In genomic region chr3L:10903449-10903848, dm6 we compare ENCODE assay signal across 1 fruit fly cellular context.
TF ChIP-seq lines count a peak whose summit lies in the region.

No protein-coding gene starts in this region.

TF ChIP-seq in whole organism, prepupa, 60 proteins besides CTCF, POLR2A, EP300 and RAD21 (continued from another document):
- TF ChIP-seq dsx (GFP tag; optimal IDR thresholded peaks at IDR 0.05; lab: Kevin White, UChicago; ENCODE audit: poor library complexity, severe bottlenecking) (no peak), CG8319 (GFP tag; optimal IDR thresholded peaks at IDR 0.05; lab: Kevin White, UChicago) (no peak), Gug (GFP tag; IDR thresholded peaks at IDR 0.05; lab: Robert Waterston, UW) (no peak), CG32006 (GFP tag; optimal IDR thresholded peaks at IDR 0.05; lab: Kevin White, UChicago) (peak; percentile 76), Sox14 (GFP tag; optimal IDR thresholded peaks at IDR 0.05; lab: Kevin White, UChicago) (no peak), CG10631 (GFP tag; optimal IDR thresholded peaks at IDR 0.05; lab: Kevin White, UChicago) (peak; percentile 38), CG1621 (tag; optimal IDR thresholded peaks at IDR 0.05; lab: Kevin White, UChicago) (no peak), CG8119 (GFP tag; IDR thresholded peaks at IDR 0.05; lab: Robert Waterston, UW) (peak; percentile 53; the same call in 2 of the 3 replicates), Eip78C (GFP tag; lab: Kevin White, UChicago) (peak; percentile 80), CG11294 (GFP tag; IDR thresholded peaks at IDR 0.05; lab: Robert Waterston, UW) (no peak), fkh (GFP tag; optimal IDR thresholded peaks at IDR 0.05; lab: Kevin White, UChicago) (no peak), CG7368 (GFP tag; optimal IDR thresholded peaks at IDR 0.05; lab: Kevin White, UChicago) (no peak), ss (GFP tag; optimal IDR thresholded peaks at IDR 0.05; lab: Kevin White, UChicago) (no peak), CG3032 (tag; optimal IDR thresholded peaks at IDR 0.05; lab: Kevin White, UChicago) (peak; percentile 37), CG10669 (GFP tag; optimal IDR thresholded peaks at IDR 0.05; lab: Kevin White, UChicago) (peak; percentile 12), dac (GFP tag; optimal IDR thresholded peaks at IDR 0.05; lab: Kevin White, UChicago) (peak; percentile 16), fd59A (GFP tag; optimal IDR thresholded peaks at IDR 0.05; lab: Kevin White, UChicago) (no peak), CG8632 (GFP tag; optimal IDR thresholded peaks at IDR 0.05; lab: Kevin White, UChicago) (no peak)
